Fruit fly (Drosophila melanogaster): ENCODE results near the gene CG14219.

dm6 chrX:19592309-19592708 is 2.3 kb upstream of the CG14219 start, which contains the start of gene CG14205:
- TF ChIP-seq ttk (optimal IDR thresholded peaks at IDR 0.05) (no peak), psq (optimal IDR thresholded peaks at IDR 0.05) (no peak)
